Worm (Caenorhabditis elegans): ENCODE results near the gene cid-1.

- TF ChIP-seq unc-62 (GFP tag; optimal IDR thresholded peaks at IDR 0.05) (no peak), snpc-4 (tag; optimal IDR thresholded peaks at IDR 0.05) (no peak), fos-1 (tag; optimal IDR thresholded peaks at IDR 0.05) (no peak), ztf-4 (tag; optimal IDR thresholded peaks at IDR 0.05) (no peak), nhr-25 (tag; optimal IDR thresholded peaks at IDR 0.05) (no peak), ceh-82 (tag; optimal IDR thresholded peaks at IDR 0.05) (no peak), crh-2 (tag; optimal IDR thresholded peaks at IDR 0.05) (no peak), nhr-237 (tag; optimal IDR thresholded peaks at IDR 0.05) (no peak), R02D3.7 (tag; optimal IDR thresholded peaks at IDR 0.05) (no peak), nhr-77 (tag; optimal IDR thresholded peaks at IDR 0.05) (no peak), mbf-1 (tag; optimal IDR thresholded peaks at IDR 0.05) (no peak), nhr-11 (tag; optimal IDR thresholded peaks at IDR 0.05) (no peak), ztf-11 (tag; optimal IDR thresholded peaks at IDR 0.05) (no peak)
Observed at ce11 chrIII:5130654-5131053, 43.1 kb upstream of the cid-1 start.

Data from whole organism, L2 larva.